Fruit fly (Drosophila melanogaster): ENCODE data around the gene WRNexo.

DNA sequence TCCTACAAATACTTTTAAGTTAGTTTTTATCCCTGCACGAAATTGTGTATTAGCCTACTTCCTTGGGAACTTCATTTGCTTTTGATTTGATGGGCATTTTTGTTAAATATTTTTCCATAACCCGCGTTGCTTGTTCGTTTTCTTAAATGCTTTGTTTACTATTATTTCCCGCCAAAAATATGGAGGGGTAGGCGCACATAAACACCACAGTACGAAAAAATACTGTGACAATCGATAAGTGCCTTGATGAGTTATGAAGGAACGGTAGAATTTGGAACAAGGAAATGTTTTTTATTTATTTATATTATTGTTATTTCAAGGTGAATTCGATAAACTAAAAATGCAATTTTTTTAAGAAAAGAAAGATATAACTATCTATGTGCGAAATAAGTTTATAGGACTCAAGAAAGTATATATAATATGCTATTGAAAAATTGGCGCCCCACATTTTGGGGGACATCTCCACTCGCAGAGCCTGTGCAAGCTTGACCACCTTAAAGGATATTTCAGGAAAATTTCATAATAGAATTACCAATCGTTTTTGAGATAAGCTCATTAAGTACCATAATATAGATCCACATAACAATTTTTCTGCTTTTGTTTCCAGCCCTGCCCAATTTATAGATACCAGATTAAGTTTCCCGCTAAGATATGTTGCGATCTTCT, at the start of gene WRNexo, which contains the start of gene Nup43:
- TF ChIP-seq CTCF (optimal IDR thresholded peaks at IDR 0.05) (no peak), CG8478 (optimal IDR thresholded peaks at IDR 0.05) (no peak)

Measured in S2 (cell line).